Worm (Caenorhabditis elegans) whole organism, L1 larva: ENCODE results near the gene tmem-184.

ENCODE experiments used
- C34B4.2 ChIP-seq: sonication (generic microtip); optimal IDR thresholded peaks from 2 replicates; lab custom pipeline; 2017; ENCODE audit warnings: mild to moderate bottlenecking, missing genetic modification characterization, missing compliant biosample characterization
- Y116A8C.19 ChIP-seq: sonication (generic microtip); optimal IDR thresholded peaks from 2 replicates; lab custom pipeline; 2016; ENCODE audit warnings: missing compliant biosample characterization, missing genetic modification characterization, borderline replicate concordance
- ceh-8 ChIP-seq: fragments of 200-800 bp; sonication (Bioruptor generic); optimal IDR thresholded peaks from 2 replicates; lab custom pipeline; 2018; ENCODE audit warnings: mild to moderate bottlenecking, missing genetic modification characterization, moderate library complexity, missing compliant biosample characterization
- ceh-82 ChIP-seq, 3 experiments: fragments of 150-350 bp in 1 of 3; sonication (generic microtip) in 2 of 3; optimal IDR thresholded peaks; 2 replicates each; lab custom pipeline; 2014 to 2017; ENCODE audit warnings: missing biosample characterization in 3 of 3, missing genetic modification characterization in 3 of 3
- ces-1 ChIP-seq: fragments of 150-350 bp; optimal IDR thresholded peaks from 2 replicates; lab custom pipeline; 2014; ENCODE audit warnings: missing biosample characterization, missing genetic modification reagents, missing genetic modification characterization
- efl-1 ChIP-seq, 4 experiments: fragments of 150-350 bp; optimal IDR thresholded peaks in 3 of 4; peaks in 1 of 4; 1 replicate in 1 of 4; 2 replicates in 3 of 4; lab custom pipeline; 2014; ENCODE audit warnings: missing biosample characterization in 2 of 4, missing genetic modification characterization in 2 of 4, missing genetic modification reagents in 2 of 4
- elt-3 ChIP-seq, 6 experiments: fragments of 150-350 bp in 1 of 6; sonication (generic microtip); optimal IDR thresholded peaks; 2 replicates each; lab custom pipeline; 2017 to 2018; ENCODE audit warnings: missing biosample characterization in 6 of 6, missing genetic modification characterization in 6 of 6, inconsistent platforms in 1 of 6
- fkh-10 ChIP-seq: sonication (generic microtip); optimal IDR thresholded peaks from 2 replicates; lab custom pipeline; 2017; ENCODE audit warnings: missing biosample characterization, missing genetic modification reagents, missing genetic modification characterization
- fkh-8 ChIP-seq: sonication (generic microtip); optimal IDR thresholded peaks from 2 replicates; lab custom pipeline; 2016; ENCODE audit warnings: mild to moderate bottlenecking, missing genetic modification characterization, missing compliant biosample characterization
- grh-1 ChIP-seq: fragments of 200-800 bp; sonication (Bioruptor generic); IDR thresholded peaks from 2 replicates; pipeline ENCODE4 v1.3.6; 2022; ENCODE audit warnings: missing genetic modification reagents, missing genetic modification characterization, missing compliant biosample characterization
- hpl-2 ChIP-seq: fragments of 150-350 bp; optimal IDR thresholded peaks from 2 replicates; lab custom pipeline; 2014; ENCODE audit warnings: missing biosample characterization, missing genetic modification reagents, missing genetic modification characterization
- lin-14 ChIP-seq: fragments of 200-800 bp; sonication (Bioruptor generic); optimal IDR thresholded peaks from 2 replicates; lab custom pipeline; 2018; ENCODE audit warnings: mild to moderate bottlenecking, missing genetic modification characterization, moderate library complexity, missing compliant biosample characterization
- lin-15B ChIP-seq: fragments of 150-350 bp; sonication (generic microtip); optimal IDR thresholded peaks from 3 replicates; lab custom pipeline; 2014; ENCODE audit warnings: missing biosample characterization, missing genetic modification characterization
- lin-39 ChIP-seq: fragments of 150-350 bp; optimal IDR thresholded peaks from 2 replicates; lab custom pipeline; 2014; ENCODE audit warnings: missing biosample characterization, missing genetic modification reagents, missing genetic modification characterization
- mab-9 ChIP-seq: fragments of 200-800 bp; sonication (Bioruptor generic); IDR thresholded peaks from 2 replicates; pipeline ENCODE4 v1.3.6; 2022; ENCODE audit warnings: missing genetic modification reagents, missing genetic modification characterization, missing compliant biosample characterization
- nhr-11 ChIP-seq: fragments of 150-350 bp; optimal IDR thresholded peaks from 2 replicates; lab custom pipeline; 2014; ENCODE audit warnings: missing biosample characterization, missing genetic modification characterization
- nhr-12 ChIP-seq: sonication (generic microtip); optimal IDR thresholded peaks from 2 replicates; lab custom pipeline; 2017; ENCODE audit warnings: missing biosample characterization, missing genetic modification characterization
- nhr-20 ChIP-seq: sonication (generic microtip); optimal IDR thresholded peaks from 2 replicates; lab custom pipeline; 2016; ENCODE audit warnings: mild to moderate bottlenecking, missing genetic modification characterization, missing compliant biosample characterization
- nhr-237 ChIP-seq: fragments of 150-350 bp; optimal IDR thresholded peaks from 2 replicates; lab custom pipeline; 2014; ENCODE audit warnings: missing biosample characterization, missing genetic modification characterization
- nhr-28 ChIP-seq: fragments of 150-350 bp; optimal IDR thresholded peaks from 2 replicates; lab custom pipeline; 2014; ENCODE audit warnings: missing biosample characterization, missing genetic modification characterization
- nhr-71 ChIP-seq: sonication (generic microtip); optimal IDR thresholded peaks from 2 replicates; lab custom pipeline; 2016; ENCODE audit warnings: mild to moderate bottlenecking, missing genetic modification characterization, moderate library complexity, missing compliant biosample characterization
- nhr-85 ChIP-seq: sonication (generic microtip); peaks from one replicate; lab custom pipeline; 2016; ENCODE audit warnings: missing genetic modification characterization, inconsistent platforms, missing compliant biosample characterization
- pag-3 ChIP-seq: sonication (generic microtip); optimal IDR thresholded peaks from 2 replicates; lab custom pipeline; 2017; ENCODE audit warnings: missing genetic modification characterization, mild to moderate bottlenecking, missing compliant biosample characterization, antibody characterized with exemption, borderline replicate concordance; ENCODE audit not compliant: insufficient read depth
- pqm-1 ChIP-seq: sonication (generic microtip); optimal IDR thresholded peaks from 3 replicates; lab custom pipeline; 2017; ENCODE audit warnings: missing biosample characterization, missing genetic modification characterization
- rnt-1 ChIP-seq: sonication (generic microtip); optimal IDR thresholded peaks from 2 replicates; lab custom pipeline; 2016; ENCODE audit warnings: mild to moderate bottlenecking, missing genetic modification characterization, moderate library complexity, missing compliant biosample characterization
- snpc-4 ChIP-seq: fragments of 150-350 bp; optimal IDR thresholded peaks from 2 replicates; lab custom pipeline; 2014; ENCODE audit warnings: missing biosample characterization, missing genetic modification characterization
- sox-4 ChIP-seq: sonication (generic microtip); optimal IDR thresholded peaks from 2 replicates; lab custom pipeline; 2016; ENCODE audit warnings: missing genetic modification characterization, missing compliant biosample characterization
- tbx-2 ChIP-seq: sonication (generic microtip); optimal IDR thresholded peaks from 2 replicates; lab custom pipeline; 2016; ENCODE audit warnings: missing genetic modification characterization, missing compliant biosample characterization
- tlp-1 ChIP-seq: fragments of 150-350 bp; optimal IDR thresholded peaks from 2 replicates; lab custom pipeline; 2014; ENCODE audit warnings: missing biosample characterization, missing genetic modification characterization
- vab-15 ChIP-seq: sonication (generic microtip); optimal IDR thresholded peaks from 2 replicates; lab custom pipeline; 2017; ENCODE audit warnings: missing genotype, mild to moderate bottlenecking, missing genetic modification characterization, missing compliant biosample characterization
- xbp-1 ChIP-seq: sonication (generic microtip); optimal IDR thresholded peaks from 2 replicates; lab custom pipeline; 2016; ENCODE audit warnings: missing genetic modification characterization, missing compliant biosample characterization
- zag-1 ChIP-seq: fragments of 150-350 bp; optimal IDR thresholded peaks from 2 replicates; lab custom pipeline; 2014; ENCODE audit warnings: missing biosample characterization, missing genetic modification characterization
- ztf-4 ChIP-seq: fragments of 150-350 bp; optimal IDR thresholded peaks from 2 replicates; lab custom pipeline; 2014; ENCODE audit warnings: missing biosample characterization, missing genetic modification characterization

tmem-184 gene

DNA sequence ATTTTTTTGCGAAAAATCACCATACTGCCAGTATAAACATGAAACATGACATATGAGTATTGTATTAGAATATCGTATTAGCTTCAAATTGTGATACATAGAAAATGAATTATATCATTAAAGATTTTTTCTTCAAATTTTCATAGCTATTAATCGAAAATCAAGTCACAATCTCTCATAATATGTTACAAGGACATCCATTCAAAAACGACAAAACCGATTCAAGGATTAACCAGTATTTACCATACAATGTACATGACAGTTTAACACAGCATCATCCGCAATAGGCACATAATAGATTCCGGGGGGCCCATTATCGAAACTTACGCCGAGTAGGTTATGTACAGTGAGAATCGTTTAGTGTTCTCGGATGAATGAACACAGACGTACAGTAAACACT, 35.4 kb downstream of the tmem-184 start:
- TF ChIP-seq zag-1 (tag; lab: Kevin White, UChicago): no peak
- no peak for TF ChIP-seq nhr-71 (tag; lab: Kevin White, UChicago)
- TF ChIP-seq efl-1 (optimal IDR thresholded peaks at IDR 0.05; lab: Kevin White, UChicago): no peak
- peak in 1 of 2 experiments; percentile 81 for TF ChIP-seq efl-1 (GFP tag; optimal IDR thresholded peaks at IDR 0.05 in 1 of 2; lab: Kevin White, UChicago)
- TF ChIP-seq ceh-82 (tag; optimal IDR thresholded peaks at IDR 0.05; lab: Kevin White, UChicago): no peak
- TF ChIP-seq nhr-85 (tag; lab: Kevin White, UChicago): peak; percentile 26
- no peak for TF ChIP-seq pag-3 (tag; lab: Kevin White, UChicago)
- TF ChIP-seq xbp-1 (tag; lab: Kevin White, UChicago): no peak
- no peak for TF ChIP-seq nhr-11 (tag; lab: Kevin White, UChicago)

DNA sequence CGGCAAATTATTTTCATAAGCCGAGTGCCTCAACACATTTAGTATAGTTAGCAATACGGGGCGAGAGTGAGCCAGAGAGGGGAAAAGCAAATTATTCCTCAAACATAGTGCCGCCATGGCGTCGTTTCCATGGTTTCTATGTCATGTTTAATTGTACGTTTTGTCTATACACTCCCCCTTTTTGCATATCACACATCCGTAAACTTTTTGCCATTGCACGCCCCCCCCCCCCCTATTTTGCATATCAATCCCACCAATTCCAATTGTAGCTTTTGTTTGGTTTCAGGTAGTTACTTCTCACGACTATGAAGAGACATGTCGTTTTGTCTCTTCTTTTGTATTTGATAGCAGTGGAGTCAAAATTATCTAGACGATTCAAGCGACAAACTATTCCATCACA, 42.6 kb downstream of the tmem-184 start, which contains the start of gene C26G2.2:
C26G2.2 (plus strand) TSS at position 301 of the 400 bp plus-strand sequence.
- TF ChIP-seq fkh-8 (tag; lab: Kevin White, UChicago) (peak; percentile 4), sox-4 (tag; lab: Kevin White, UChicago) (no peak)

DNA sequence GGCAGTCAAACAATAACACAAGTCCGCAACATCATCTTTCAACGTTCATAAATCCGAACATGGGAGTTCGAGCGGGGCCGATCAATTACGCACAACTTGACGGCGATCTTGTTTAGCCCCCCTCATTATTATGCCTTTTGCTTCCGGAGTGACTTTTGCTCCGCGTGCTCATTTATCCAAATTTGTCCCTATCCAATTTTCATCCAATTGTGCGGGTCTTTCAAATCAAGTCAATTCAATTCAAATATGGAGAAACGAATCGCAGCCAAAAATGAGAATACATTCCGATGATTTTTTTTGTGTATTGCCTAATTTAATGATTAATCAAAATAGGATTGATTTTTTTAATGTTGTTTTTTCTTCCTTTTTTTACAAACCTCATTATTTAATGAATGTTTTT, 44.2 kb downstream of the tmem-184 start:
- TF ChIP-seq ztf-4 (tag; lab: Kevin White, UChicago) (no peak), mab-9 (GFP tag; lab: Robert Waterston, UW) (no peak), hpl-2 (GFP tag; lab: Kevin White, UChicago) (no peak), grh-1 (GFP tag; lab: Robert Waterston, UW) (no peak), ces-1 (GFP tag; lab: Kevin White, UChicago) (no peak), nhr-85 (tag; lab: Kevin White, UChicago) (no peak), nhr-20 (no peak), Y116A8C.19 (tag; lab: Kevin White, UChicago) (no peak), zag-1 (tag; lab: Kevin White, UChicago) (no peak), C34B4.2 (tag; lab: Kevin White, UChicago) (no peak), tlp-1 (tag; lab: Kevin White, UChicago) (no peak), nhr-28 (no peak), ceh-8 (no peak), tbx-2 (tag; lab: Kevin White, UChicago) (no peak), lin-15B (tag; lab: Kevin White, UChicago) (no peak), nhr-237 (tag; lab: Kevin White, UChicago) (no peak), lin-39 (tag; lab: Kevin White, UChicago) (no peak), lin-14 (no peak)
- TF ChIP-seq, all 84 proteins: peak for 0

DNA sequence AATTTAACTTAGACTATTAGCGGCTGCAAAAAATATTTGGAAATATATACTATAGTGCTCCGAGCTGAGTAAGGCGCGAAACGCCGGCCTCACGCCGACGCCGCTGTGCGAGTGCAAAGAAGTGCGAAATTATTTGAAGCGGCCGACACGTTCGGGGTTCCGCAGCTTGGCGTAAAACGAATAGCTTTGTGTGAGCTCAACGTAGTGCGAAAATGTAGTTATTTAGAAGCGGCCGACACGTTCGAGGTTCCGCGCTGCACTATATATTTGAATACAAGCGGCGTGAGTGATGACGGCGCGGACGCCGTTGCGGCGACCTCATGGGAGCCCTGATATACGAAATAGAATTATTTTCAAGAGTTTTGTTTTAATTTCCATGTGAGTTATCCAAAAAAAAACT, 44.7 kb downstream of the tmem-184 start:
- TF ChIP-seq snpc-4 (tag; lab: Kevin White, UChicago) (peak; percentile 65), vab-15 (tag; lab: Kevin White, UChicago) (no peak), fkh-10 (GFP tag; lab: Kevin White, UChicago) (no peak)

DNA sequence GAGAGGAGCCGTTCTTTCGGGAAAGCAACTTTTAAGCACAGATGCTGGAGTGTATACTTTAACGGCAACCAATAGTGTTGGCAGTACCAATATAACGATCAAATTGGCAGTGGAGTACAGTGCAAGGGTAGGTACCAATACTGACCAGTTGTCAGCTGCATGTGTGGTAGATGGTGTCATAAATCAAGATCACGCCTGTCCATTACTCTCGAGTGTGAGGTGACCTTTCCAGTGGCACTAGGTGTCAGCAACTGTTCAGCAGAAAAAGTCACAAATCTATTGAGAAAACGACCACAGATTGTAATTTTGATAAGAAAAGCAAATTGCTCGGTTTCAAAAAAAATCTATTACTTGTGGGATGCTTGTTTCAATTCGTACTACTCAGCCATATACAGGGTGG, 47.2 kb downstream of the tmem-184 start:
- TF ChIP-seq nhr-12 (tag; lab: Kevin White, UChicago): no peak
- TF ChIP-seq rnt-1 (tag; lab: Kevin White, UChicago): peak; percentile 66
- TF ChIP-seq, all 84 proteins: peak for 1

DNA sequence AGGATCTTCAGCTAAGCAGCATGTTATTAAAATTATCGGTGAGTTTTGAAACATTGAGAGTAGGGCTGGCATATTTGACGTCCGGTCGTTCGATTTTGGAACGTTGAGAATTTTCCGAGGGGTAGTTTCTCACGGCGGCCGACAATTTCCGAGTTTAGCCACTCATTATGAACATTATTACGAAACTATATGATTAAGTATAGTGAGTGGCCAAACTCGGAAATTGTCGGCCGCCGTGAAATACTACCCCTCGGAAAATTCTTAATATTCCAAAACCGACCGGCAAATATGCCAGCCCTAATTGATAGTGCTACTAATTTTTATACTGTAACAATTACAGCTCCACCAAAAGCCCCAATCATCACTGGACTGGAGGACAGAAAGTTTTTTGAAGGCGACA, 49.2 kb downstream of the tmem-184 start:
- TF ChIP-seq pqm-1 (tag; lab: Kevin White, UChicago): no peak
- TF ChIP-seq elt-3 (tag; optimal IDR thresholded peaks at IDR 0.05; lab: Kevin White, UChicago): no peak
